In the genomic region with DNA sequence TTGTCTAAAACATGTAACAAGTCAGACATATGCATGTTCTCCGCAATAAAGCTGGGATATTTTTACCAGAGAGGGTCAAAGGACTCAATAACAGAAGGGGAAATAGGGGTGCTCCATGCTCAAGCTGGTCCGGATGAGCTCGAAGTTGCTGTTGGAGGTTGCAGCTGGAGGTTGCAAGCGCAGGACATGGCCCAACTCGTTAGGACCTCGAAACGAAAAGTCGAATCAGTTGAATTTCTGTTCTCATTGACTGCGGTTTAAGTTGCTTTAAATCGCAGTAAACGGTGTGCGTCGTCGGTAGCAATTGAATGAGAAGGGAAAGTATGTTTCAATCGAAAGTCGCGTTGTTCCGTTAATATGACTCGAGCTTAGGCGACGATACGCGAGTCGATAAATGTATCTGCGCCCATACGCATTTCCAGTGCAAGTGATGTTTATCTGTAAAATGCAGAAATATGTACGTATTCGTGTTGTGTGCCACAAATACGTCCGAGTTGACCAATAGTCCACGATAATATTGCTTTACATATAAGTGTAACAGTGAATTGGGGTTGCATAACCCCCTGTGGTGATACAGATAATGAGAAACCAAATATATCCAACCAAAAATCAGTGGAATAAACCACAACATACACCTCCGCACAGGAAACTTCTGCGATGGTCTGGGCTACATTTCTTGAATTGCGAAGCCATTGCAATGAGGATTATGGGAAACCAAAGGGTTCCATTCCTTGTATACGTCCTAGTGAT, we compare ENCODE assay signal across 3 fruit fly cellular contexts.
TF ChIP-seq lines count a peak whose summit lies in the region.

A gene (plus strand): TSS at position 269 of the 750 bp plus-strand sequence.

- no peak for TF ChIP-seq CTCF in whole organism, embryonic (GFP tag; optimal IDR thresholded peaks at IDR 0.05; lab: Kevin White, UChicago)

TF ChIP-seq in whole organism, adult, 20 proteins besides CTCF, POLR2A, EP300 and RAD21:
- TF ChIP-seq pad (GFP tag; optimal IDR thresholded peaks at IDR 0.05; lab: Kevin White, UChicago) (peak; percentile 79), CG12768 (GFP tag; optimal IDR thresholded peaks at IDR 0.05; lab: Kevin White, UChicago) (no peak)

TF ChIP-seq in whole organism, embryonic, 481 proteins besides CTCF, POLR2A, EP300 and RAD21:
- no peak for TF ChIP-seq dmrt11E (tag; optimal IDR thresholded peaks at IDR 0.05; lab: Kevin White, UChicago)
- TF ChIP-seq CG6791 (GFP tag; IDR thresholded peaks at IDR 0.05; lab: Robert Waterston, UW; ENCODE audit: partially characterized antibody) = 0 out of 3 replicates have a peak, but pooled peaks have one; percentile 27
- 0 out of 2 replicates have a peak, but pooled peaks have one; percentile 31 for TF ChIP-seq bbx (GFP tag; IDR thresholded peaks at IDR 0.05; lab: Robert Waterston, UW; ENCODE audit: partially characterized antibody)
- no peak for TF ChIP-seq CG3838 (GFP tag; optimal IDR thresholded peaks at IDR 0.05; lab: Kevin White, UChicago)
- no peak for TF ChIP-seq MESR4 (GFP tag; optimal IDR thresholded peaks at IDR 0.05; lab: Kevin White, UChicago)
- TF ChIP-seq CG5245 (GFP tag; optimal IDR thresholded peaks at IDR 0.05; lab: Kevin White, UChicago) = no peak
- TF ChIP-seq hkb (optimal IDR thresholded peaks at IDR 0.05; lab: Kevin White, UChicago) = no peak
- TF ChIP-seq hkb (GFP tag; IDR thresholded peaks at IDR 0.05; lab: Robert Waterston, UW) = 0 out of 2 replicates have a peak, but pooled peaks have one; percentile 5
- peak; percentile 59 for TF ChIP-seq Med (GFP tag; lab: Kevin White, UChicago)
- TF ChIP-seq tx (GFP tag; optimal IDR thresholded peaks at IDR 0.05; lab: Kevin White, UChicago) = no peak
- peak; percentile 1 for TF ChIP-seq mirr (GFP tag; optimal IDR thresholded peaks at IDR 0.05; lab: Kevin White, UChicago)
- TF ChIP-seq vnd (GFP tag; IDR thresholded peaks at IDR 0.05; lab: Robert Waterston, UW; ENCODE audit: partially characterized antibody) = 0 out of 3 replicates have a peak, but pooled peaks have one; percentile 18
- TF ChIP-seq D (optimal IDR thresholded peaks at IDR 0.05; lab: Kevin White, UChicago) = peak; percentile 46
- no peak for TF ChIP-seq D (GFP tag; optimal IDR thresholded peaks at IDR 0.05; lab: Kevin White, UChicago)
- TF ChIP-seq CG6813 (GFP tag; optimal IDR thresholded peaks at IDR 0.05; lab: Kevin White, UChicago) = peak; percentile 6
- TF ChIP-seq Bgb (GFP tag; IDR thresholded peaks at IDR 0.05; lab: Robert Waterston, UW; ENCODE audit: partially characterized antibody) = peak; percentile 19; the same call in 1 of the 2 replicates
- TF ChIP-seq CG15601 (tag; optimal IDR thresholded peaks at IDR 0.05; lab: Kevin White, UChicago) = peak; percentile 96
- 0 out of 3 replicates have a peak, but pooled peaks have one; percentile 3 for TF ChIP-seq zfh1 (GFP tag; IDR thresholded peaks at IDR 0.05; lab: Robert Waterston, UW)
- TF ChIP-seq Jarid2 (GFP tag; optimal IDR thresholded peaks at IDR 0.05; lab: Kevin White, UChicago) = peak; percentile 24
- no peak for TF ChIP-seq Kr (GFP tag; optimal IDR thresholded peaks at IDR 0.05; lab: Kevin White, UChicago)
- no peak for TF ChIP-seq Antp (GFP tag; optimal IDR thresholded peaks at IDR 0.05; lab: Kevin White, UChicago)
- TF ChIP-seq nerfin-2 (GFP tag; IDR thresholded peaks at IDR 0.05; lab: Robert Waterston, UW; ENCODE audit: partially characterized antibody) = 0 out of 2 replicates have a peak, but pooled peaks have one; percentile 39
- no peak for TF ChIP-seq az2 (GFP tag; optimal IDR thresholded peaks at IDR 0.05; lab: Kevin White, UChicago)
- TF ChIP-seq Pdp1 (GFP tag; optimal IDR thresholded peaks at IDR 0.05; lab: Kevin White, UChicago) = peak in 1 of 2 experiments; percentile 46
- TF ChIP-seq z (GFP tag; IDR thresholded peaks at IDR 0.05; lab: Robert Waterston, UW) = 0 out of 3 replicates have a peak, but pooled peaks have one; percentile 33
- peak in 1 of 2 experiments; percentile 69 for TF ChIP-seq eve (GFP tag; optimal IDR thresholded peaks at IDR 0.05; lab: Kevin White, UChicago)
- TF ChIP-seq CG5180 (GFP tag; optimal IDR thresholded peaks at IDR 0.05; lab: Kevin White, UChicago) = peak; percentile 98

TF ChIP-seq in whole organism, pupa, 21 proteins besides CTCF, POLR2A, EP300 and RAD21:
- TF ChIP-seq EcR (GFP tag; optimal IDR thresholded peaks at IDR 0.05; lab: Kevin White, UChicago) (peak; percentile 42), CG9948 (tag; optimal IDR thresholded peaks at IDR 0.05; lab: Kevin White, UChicago) (no peak), CG34367 (tag; optimal IDR thresholded peaks at IDR 0.05; lab: Kevin White, UChicago) (no peak), fd96Ca (GFP tag; IDR thresholded peaks at IDR 0.05; lab: Robert Waterston, UW) (no peak), CG10348 (GFP tag; IDR thresholded peaks at IDR 0.05; lab: Robert Waterston, UW) (no peak)
